Worm (Caenorhabditis elegans) whole organism, L3 larva: ENCODE measurements around the gene slfl-5.

Experiments
- nhr-11 ChIP-seq: fragments of 150-350 bp; optimal IDR thresholded peaks from 2 replicates; lab custom pipeline; 2014; ENCODE audit warnings: missing biosample characterization, missing genetic modification characterization
- nhr-28 ChIP-seq: fragments of 150-350 bp; optimal IDR thresholded peaks from 2 replicates; lab custom pipeline; 2014; ENCODE audit warnings: missing biosample characterization, missing genetic modification characterization
- skn-1 ChIP-seq: fragments of 150-350 bp; optimal IDR thresholded peaks from 2 replicates; lab custom pipeline; 2014; ENCODE audit warnings: missing biosample characterization, missing genetic modification characterization

DNA sequence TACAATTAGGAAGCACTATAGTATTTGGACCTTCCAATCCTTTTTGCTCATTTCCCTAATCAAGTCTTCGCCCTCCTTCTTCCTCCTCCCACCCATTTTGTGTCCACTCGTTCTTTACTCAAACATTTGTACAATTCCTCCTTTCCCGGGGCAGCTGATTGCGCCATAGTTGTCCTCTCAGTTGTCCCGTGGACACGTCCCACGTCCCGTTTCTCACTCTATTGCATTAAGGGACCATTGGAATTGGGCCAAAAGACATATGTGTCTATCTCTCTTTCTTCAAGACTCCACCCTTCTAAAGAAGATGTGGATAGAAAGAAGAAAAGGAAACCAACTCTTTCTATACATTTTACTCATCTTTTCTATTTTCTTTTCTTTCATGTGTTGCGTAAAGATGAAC lies 33.8 kb downstream of the slfl-5 start:
- TF ChIP-seq nhr-28 (no peak), nhr-11 (tag; lab: Kevin White, UChicago) (no peak), skn-1 (tag; lab: Kevin White, UChicago) (no peak)
